Worm (Caenorhabditis elegans): ENCODE data around the gene nlp-70.

DNA sequence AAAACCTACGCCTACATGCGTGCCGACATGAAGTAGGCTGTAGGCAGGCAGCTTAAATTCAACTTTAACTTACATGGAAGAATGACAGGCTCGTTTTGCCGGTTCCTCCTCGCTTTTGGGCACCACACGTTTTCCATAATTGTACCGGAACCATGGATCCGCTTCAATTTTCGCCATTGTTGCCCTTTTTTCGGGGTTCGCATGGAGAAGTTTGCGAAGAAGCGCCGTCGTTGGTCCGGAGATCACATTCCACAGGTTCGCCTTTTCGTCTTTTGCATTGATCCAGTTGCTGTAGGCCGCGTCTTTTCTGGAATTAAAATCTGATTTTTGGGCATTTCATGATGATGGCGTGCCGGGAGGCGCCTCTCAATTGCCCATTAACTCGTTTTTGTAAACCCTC lies 35.7 kb downstream of the nlp-70 start:
- TF ChIP-seq ama-1 (optimal IDR thresholded peaks at IDR 0.05): no peak
- no peak for TF ChIP-seq ahr-1 (tag; optimal IDR thresholded peaks at IDR 0.05)
- TF ChIP-seq pag-3 (tag; optimal IDR thresholded peaks at IDR 0.05; ENCODE audit: borderline replicate concordance): no peak
- no peak for TF ChIP-seq K02D7.2 (tag; optimal IDR thresholded peaks at IDR 0.05)
- no peak for TF ChIP-seq odd-2 (tag; optimal IDR thresholded peaks at IDR 0.05)
- no peak for TF ChIP-seq pqm-1 (tag; optimal IDR thresholded peaks at IDR 0.05)
- no peak for TF ChIP-seq che-1 (tag; optimal IDR thresholded peaks at IDR 0.05)
- no peak for TF ChIP-seq rnt-1 (tag; optimal IDR thresholded peaks at IDR 0.05)
- no peak for TF ChIP-seq C38D4.7 (GFP tag; optimal IDR thresholded peaks at IDR 0.05)
- no peak for TF ChIP-seq pax-1 (tag; optimal IDR thresholded peaks at IDR 0.05)
- TF ChIP-seq elt-2 (tag; optimal IDR thresholded peaks at IDR 0.05): no peak
- TF ChIP-seq ceh-6 (GFP tag; optimal IDR thresholded peaks at IDR 0.05): no peak
- no peak for TF ChIP-seq sox-4 (tag; optimal IDR thresholded peaks at IDR 0.05)

Measured in whole organism, late embryonic.